Worm (Caenorhabditis elegans): ENCODE results near the gene alg-2.

ce11 chrII:920326-920725 is 47.3 kb downstream of the alg-2 start:
- no peak for TF ChIP-seq snpc-4 (tag; optimal IDR thresholded peaks at IDR 0.05)
- no peak for TF ChIP-seq elt-3 (tag; optimal IDR thresholded peaks at IDR 0.05)
- TF ChIP-seq nhr-76 (tag; optimal IDR thresholded peaks at IDR 0.05), result no peak
- no peak for TF ChIP-seq flh-1 (GFP tag; optimal IDR thresholded peaks at IDR 0.05)
- TF ChIP-seq elt-1 (tag; optimal IDR thresholded peaks at IDR 0.05; ENCODE audit: borderline replicate concordance, insufficient read depth), result no peak
- no peak for TF ChIP-seq mab-5 (tag; optimal IDR thresholded peaks at IDR 0.05)
- TF ChIP-seq ces-1 (GFP tag; optimal IDR thresholded peaks at IDR 0.05), result no peak
- TF ChIP-seq M03D4.4 (tag; optimal IDR thresholded peaks at IDR 0.05), result no peak
- TF ChIP-seq ztf-11 (tag; optimal IDR thresholded peaks at IDR 0.05), result no peak
- TF ChIP-seq lsy-2 (tag; optimal IDR thresholded peaks at IDR 0.05), result no peak
- TF ChIP-seq ceh-83 (GFP tag; optimal IDR thresholded peaks at IDR 0.05), result no peak
- no peak for TF ChIP-seq nhr-28 (tag; optimal IDR thresholded peaks at IDR 0.05)
- no peak for TF ChIP-seq drap-1 (GFP tag; optimal IDR thresholded peaks at IDR 0.05)
- no peak for TF ChIP-seq nhr-12 (tag; optimal IDR thresholded peaks at IDR 0.05)

Measured in whole organism, mixed stage, embryonic.